Worm (Caenorhabditis elegans): ENCODE measurements around the gene K02D10.1.

DNA sequence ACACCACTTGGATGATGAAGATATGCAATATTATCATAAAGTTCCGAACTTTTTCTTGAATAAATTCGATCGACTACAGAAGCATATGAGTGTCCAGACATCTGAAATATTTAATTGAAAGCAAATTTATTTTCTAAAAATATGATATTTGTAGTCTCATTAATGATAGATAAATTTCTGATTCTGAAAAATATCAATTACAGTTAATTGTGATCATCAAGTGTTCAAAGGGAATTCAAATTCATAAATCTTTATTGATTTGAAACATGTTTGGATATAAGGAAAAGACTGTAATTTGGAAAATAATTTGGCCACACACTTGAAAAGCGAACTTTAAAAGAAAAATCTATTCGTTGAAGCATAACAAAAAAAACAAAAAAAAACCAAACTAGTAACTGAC, 37.9 kb downstream of the K02D10.1 start, which contains the start of gene F54F2.7:
- no peak for TF ChIP-seq dao-5 (tag; optimal IDR thresholded peaks at IDR 0.05)
- TF ChIP-seq him-1 (tag; optimal IDR thresholded peaks at IDR 0.05): no peak
- no peak for TF ChIP-seq W03F9.2 (tag; optimal IDR thresholded peaks at IDR 0.05)
